Worm (Caenorhabditis elegans): ENCODE data around the gene ergi-1.

DNA sequence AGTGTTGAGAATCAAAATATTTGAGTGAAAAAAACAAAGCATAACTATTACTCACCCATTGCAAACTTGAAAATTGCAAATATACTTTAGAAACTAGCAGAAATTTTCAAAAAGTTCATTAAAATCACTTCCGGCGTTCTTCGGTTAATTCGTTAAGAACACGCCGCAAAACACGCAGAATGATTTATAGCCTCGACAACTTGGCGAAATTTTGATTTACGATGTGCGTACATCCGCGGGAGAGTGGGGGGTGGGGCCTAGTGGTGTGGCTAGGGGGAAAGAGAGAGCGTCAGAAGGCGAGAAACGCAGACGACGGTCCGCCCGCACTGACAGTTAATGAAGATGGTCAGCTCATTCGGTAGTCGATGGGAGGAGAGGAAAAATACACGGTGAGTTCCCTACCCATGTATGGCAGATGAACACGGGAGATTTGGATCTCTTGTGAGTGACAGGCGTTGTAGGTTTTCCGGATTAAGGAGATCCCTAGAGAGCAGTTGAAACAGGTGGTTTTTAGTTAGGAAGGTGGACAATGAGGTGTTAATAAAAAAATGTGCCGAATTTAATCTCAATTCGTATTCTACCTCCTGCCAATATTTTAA is 11.2 kb upstream of the ergi-1 start, which contains the start of gene igcm-4:
- no peak for TF ChIP-seq ztf-1 (GFP tag; conservative IDR thresholded peaks at IDR 0.05)
- TF ChIP-seq elt-3 (tag; optimal IDR thresholded peaks at IDR 0.05) = no peak
- TF ChIP-seq ceh-82 (tag; optimal IDR thresholded peaks at IDR 0.05) = no peak

Data from whole organism, L2 larva.